Fruit fly (Drosophila melanogaster) whole organism, embryonic: ENCODE data around the gene VhaM9.7-c.

Experiments
- Abd-B ChIP-seq: fragments of 200-800 bp; sonication (Bioruptor generic); optimal IDR thresholded peaks from 2 replicates; lab custom pipeline; 2018; ENCODE audit warnings: missing biosample characterization, mild to moderate bottlenecking, missing genetic modification characterization, moderate library complexity
- Atf-2 ChIP-seq: fragments of 200-800 bp; sonication (Bioruptor generic); optimal IDR thresholded peaks from 2 replicates; lab custom pipeline; 2016; ENCODE audit warnings: missing biosample characterization, missing genetic modification characterization
- Awh ChIP-seq: fragments of 200-800 bp; sonication (Bioruptor generic); IDR thresholded peaks from 2 replicates; pipeline ENCODE4, ENCODE4 v1.3.6; 2022; ENCODE audit warnings: missing biosample characterization, missing genetic modification characterization
- Blimp-1 ChIP-seq: fragments of 200-800 bp; sonication (Bioruptor generic); optimal IDR thresholded peaks from 3 replicates; lab custom pipeline; 2018; ENCODE audit warnings: missing biosample characterization, missing genetic modification characterization, mild to moderate bottlenecking, moderate library complexity, missing genetic modification reagents
- C15 ChIP-seq: fragments of 200-800 bp; sonication (Bioruptor generic); IDR thresholded peaks from 3 replicates; pipeline ENCODE4 v1.3.6; 2022; ENCODE audit warnings: missing biosample characterization, missing genetic modification characterization
- CG10267 ChIP-seq: fragments of 200-800 bp; sonication (Bioruptor generic); optimal IDR thresholded peaks from 2 replicates; lab custom pipeline; 2018; ENCODE audit warnings: missing biosample characterization, mild to moderate bottlenecking, missing genetic modification characterization, moderate library complexity
- CG11696 ChIP-seq: fragments of 200-800 bp; sonication (Bioruptor generic); IDR thresholded peaks from 2 replicates; pipeline ENCODE4 v1.3.6; 2022; ENCODE audit warnings: missing biosample characterization, missing genetic modification characterization
- CG13424 ChIP-seq: fragments of 200-800 bp; sonication (Bioruptor generic); optimal IDR thresholded peaks from 2 replicates; lab custom pipeline; 2019; ENCODE audit warnings: missing biosample characterization, mild to moderate bottlenecking, missing genetic modification characterization, moderate library complexity
- CG14860 ChIP-seq: fragments of 200-800 bp; sonication (Bioruptor generic); IDR thresholded peaks from 3 replicates; pipeline ENCODE4 v1.3.6; 2022; ENCODE audit warnings: missing biosample characterization, missing genetic modification characterization; ENCODE audit not compliant: partially characterized antibody
- CG16813 ChIP-seq: fragments of 200-800 bp; sonication (Bioruptor generic); IDR thresholded peaks from 3 replicates; pipeline ENCODE4 v1.3.6; 2022; ENCODE audit warnings: missing biosample characterization, missing genetic modification characterization; ENCODE audit not compliant: partially characterized antibody
- CG17568 ChIP-seq: fragments of 200-800 bp; sonication (Bioruptor generic); optimal IDR thresholded peaks from 2 replicates; lab custom pipeline; 2018; ENCODE audit warnings: missing biosample characterization, mild to moderate bottlenecking, missing genetic modification characterization, moderate library complexity
- CG2202 ChIP-seq: fragments of 200-800 bp; sonication (Bioruptor generic); optimal IDR thresholded peaks from 2 replicates; lab custom pipeline; 2018; ENCODE audit warnings: missing biosample characterization, mild to moderate bottlenecking, missing genetic modification characterization
- CG30431 ChIP-seq: fragments of 200-800 bp; sonication (Bioruptor generic); optimal IDR thresholded peaks from 2 replicates; lab custom pipeline; 2017; ENCODE audit warnings: missing biosample characterization, missing genetic modification characterization
- CG3065 ChIP-seq: fragments of 200-800 bp; sonication (Bioruptor generic); optimal IDR thresholded peaks from 2 replicates; lab custom pipeline; 2016; ENCODE audit warnings: missing biosample characterization, missing genetic modification characterization
- CG32772 ChIP-seq: fragments of 200-800 bp; sonication (Bioruptor generic); IDR thresholded peaks from 2 replicates; pipeline ENCODE4 v1.3.6; 2022; ENCODE audit warnings: missing biosample characterization, missing genetic modification characterization
- CG33557 ChIP-seq: fragments of 200-800 bp; sonication (Bioruptor generic); optimal IDR thresholded peaks from 2 replicates; lab custom pipeline; 2019; ENCODE audit warnings: missing biosample characterization, mild to moderate bottlenecking, missing genetic modification characterization, moderate library complexity
- CG6654 ChIP-seq: fragments of 200-800 bp; sonication (Bioruptor generic); optimal IDR thresholded peaks from 2 replicates; lab custom pipeline; 2017; ENCODE audit warnings: missing biosample characterization, mild to moderate bottlenecking, missing genetic modification characterization
- CG8765 ChIP-seq: fragments of 200-800 bp; sonication (Bioruptor generic); IDR thresholded peaks from 2 replicates; pipeline ENCODE4 v1.3.6; 2022; ENCODE audit warnings: missing biosample characterization, missing genetic modification characterization
- CG9817 ChIP-seq: fragments of 200-800 bp; sonication (Bioruptor generic); optimal IDR thresholded peaks from 2 replicates; lab custom pipeline; 2018; ENCODE audit warnings: missing biosample characterization, mild to moderate bottlenecking, missing genetic modification characterization, moderate library complexity
- CTCF ChIP-seq: fragments of 200-800 bp; sonication (Bioruptor generic); optimal IDR thresholded peaks from 2 replicates; lab custom pipeline; 2017; ENCODE audit warnings: missing biosample characterization, mild to moderate bottlenecking, missing genetic modification characterization, moderate library complexity
- CoRest ChIP-seq: fragments of 200-800 bp; sonication (Bioruptor generic); optimal IDR thresholded peaks from 3 replicates; lab custom pipeline; 2018; ENCODE audit warnings: missing biosample characterization, mild to moderate bottlenecking, missing genetic modification characterization, moderate library complexity
- CrebB ChIP-seq: fragments of 200-800 bp; sonication (Bioruptor generic); optimal IDR thresholded peaks from 3 replicates; lab custom pipeline; 2018; ENCODE audit warnings: missing biosample characterization, mild to moderate bottlenecking, missing genetic modification characterization
- D ChIP-seq, 2 experiments: fragments of 200-800 bp in 1 of 2; fragments of >200 bp in 1 of 2; sonication (Bioruptor generic) in 1 of 2; optimal IDR thresholded peaks; 2 replicates in 1 of 2; 3 replicates in 1 of 2; lab custom pipeline; 2017; ENCODE audit warnings: mild to moderate bottlenecking in 1 of 2, missing biosample characterization in 1 of 2, missing genetic modification characterization in 1 of 2, missing genetic modification reagents in 1 of 2
- Deaf1 ChIP-seq: fragments of 200-800 bp; optimal IDR thresholded peaks from 3 replicates; lab custom pipeline; 2019; ENCODE audit warnings: missing biosample characterization, mild to moderate bottlenecking, missing genetic modification characterization, moderate library complexity
- Dip2 ChIP-seq: fragments of 200-800 bp; sonication (Bioruptor generic); IDR thresholded peaks from 2 replicates; pipeline ENCODE4 v1.3.6; 2022; ENCODE audit warnings: missing biosample characterization, missing genetic modification characterization
- Dref ChIP-seq: fragments of 200-800 bp; sonication (Bioruptor generic); IDR thresholded peaks from 2 replicates; pipeline ENCODE4 v1.3.6; 2022; ENCODE audit warnings: missing biosample characterization, missing genetic modification characterization
- E2f2 ChIP-seq: fragments of 200-800 bp; sonication (Bioruptor generic); IDR thresholded peaks from 2 replicates; pipeline ENCODE4 v1.3.6; 2022; ENCODE audit warnings: missing biosample characterization, missing genetic modification characterization
- Elba2 ChIP-seq: fragments of 200-800 bp; sonication (Bioruptor generic); optimal IDR thresholded peaks from 3 replicates; lab custom pipeline; 2016; ENCODE audit warnings: missing biosample characterization, missing genetic modification characterization
- Gug ChIP-seq: fragments of 200-800 bp; sonication (Bioruptor generic); IDR thresholded peaks from 4 replicates; pipeline ENCODE4 v1.3.6; 2022; ENCODE audit warnings: missing biosample characterization, missing genetic modification characterization
- Hey ChIP-seq: fragments of 200-800 bp; sonication (Bioruptor generic); optimal IDR thresholded peaks from 3 replicates; lab custom pipeline; 2018; ENCODE audit warnings: missing biosample characterization, mild to moderate bottlenecking, missing genetic modification characterization
- HmgZ ChIP-seq: fragments of 200-800 bp; sonication (Bioruptor generic); optimal IDR thresholded peaks from 2 replicates; lab custom pipeline; 2018; ENCODE audit warnings: missing biosample characterization, mild to moderate bottlenecking, missing genetic modification characterization
- Ptx1 ChIP-seq: fragments of 200-800 bp; sonication (Bioruptor generic); IDR thresholded peaks from 2 replicates; pipeline ENCODE4 v1.3.6; 2022; ENCODE audit warnings: missing biosample characterization, missing genetic modification characterization
- Spps ChIP-seq: fragments of 200-800 bp; sonication (Bioruptor generic); optimal IDR thresholded peaks from 2 replicates; lab custom pipeline; 2018; ENCODE audit warnings: missing biosample characterization, mild to moderate bottlenecking, missing genetic modification characterization
- Xrp1 ChIP-seq: fragments of 200-800 bp; sonication (Bioruptor generic); IDR thresholded peaks from 2 replicates; pipeline ENCODE4 v1.3.6; 2022; ENCODE audit warnings: missing biosample characterization, missing genetic modification characterization
- al ChIP-seq: fragments of 200-800 bp; sonication (Bioruptor generic); IDR thresholded peaks from 2 replicates; pipeline ENCODE4 v1.3.6; 2022; ENCODE audit warnings: missing biosample characterization, missing genetic modification characterization
- chif ChIP-seq, 2 experiments: fragments of 200-800 bp; sonication (Bioruptor generic); optimal IDR thresholded peaks; 3 replicates each; lab custom pipeline; 2016; ENCODE audit warnings: missing biosample characterization in 2 of 2, missing genetic modification characterization in 2 of 2
- chm ChIP-seq: fragments of 200-800 bp; sonication (Bioruptor generic); IDR thresholded peaks from 2 replicates; pipeline ENCODE4 v1.3.6; 2022; ENCODE audit warnings: missing biosample characterization, missing genetic modification characterization
- dati ChIP-seq: fragments of 200-800 bp; sonication (Bioruptor generic); IDR thresholded peaks from 2 replicates; pipeline ENCODE4 v1.3.6; 2022; ENCODE audit warnings: missing biosample characterization, missing genetic modification characterization
- en ChIP-seq: fragments of 200-800 bp; sonication (Bioruptor generic); optimal IDR thresholded peaks from 2 replicates; lab custom pipeline; 2016; ENCODE audit warnings: missing biosample characterization, missing genetic modification characterization
- eve ChIP-seq, 2 experiments: fragments of >200 bp; optimal IDR thresholded peaks; 2 replicates each; lab custom pipeline; 2017; ENCODE audit warnings: missing biosample characterization in 2 of 2, missing genetic modification characterization in 2 of 2
- gce ChIP-seq: fragments of 200-800 bp; sonication (Bioruptor generic); IDR thresholded peaks from 3 replicates; pipeline ENCODE4 v1.3.6; 2022; ENCODE audit warnings: missing biosample characterization, missing genetic modification characterization
- gem ChIP-seq: fragments of 200-800 bp; sonication (Bioruptor generic); optimal IDR thresholded peaks from 2 replicates; lab custom pipeline; 2019; ENCODE audit warnings: missing biosample characterization, mild to moderate bottlenecking, missing genetic modification characterization, moderate library complexity
- hbn ChIP-seq: fragments of 200-800 bp; sonication (Bioruptor generic); IDR thresholded peaks from 2 replicates; pipeline ENCODE4 v1.3.6; 2022; ENCODE audit warnings: missing biosample characterization, missing genetic modification characterization; ENCODE audit not compliant: partially characterized antibody
- kay ChIP-seq: fragments of 200-800 bp; sonication (Bioruptor generic); optimal IDR thresholded peaks from 2 replicates; lab custom pipeline; 2016; ENCODE audit warnings: missing biosample characterization, missing genetic modification characterization
- knrl ChIP-seq: fragments of 200-800 bp; sonication (Bioruptor generic); IDR thresholded peaks from 3 replicates; pipeline ENCODE4 v1.3.6; 2022; ENCODE audit warnings: missing biosample characterization, missing genetic modification characterization; ENCODE audit not compliant: partially characterized antibody
- phol ChIP-seq: fragments of 200-800 bp; sonication (Bioruptor generic); optimal IDR thresholded peaks from 3 replicates; lab custom pipeline; 2018; ENCODE audit warnings: missing biosample characterization, mild to moderate bottlenecking, missing genetic modification characterization, moderate library complexity
- row ChIP-seq: fragments of 200-800 bp; sonication (Bioruptor generic); IDR thresholded peaks from 3 replicates; pipeline ENCODE4 v1.3.6; 2022; ENCODE audit warnings: missing biosample characterization, missing genetic modification characterization
- sens ChIP-seq: fragments of 200-800 bp; sonication (Bioruptor generic); peaks from one replicate; lab custom pipeline; 2016; ENCODE audit warnings: missing biosample characterization, missing genetic modification characterization
- sima ChIP-seq: fragments of 200-800 bp; sonication (Bioruptor generic); optimal IDR thresholded peaks from 2 replicates; lab custom pipeline; 2016; ENCODE audit warnings: missing biosample characterization, missing genetic modification characterization
- sqz ChIP-seq: fragments of 200-800 bp; sonication (Bioruptor generic); optimal IDR thresholded peaks from 3 replicates; lab custom pipeline; 2018; ENCODE audit warnings: missing biosample characterization, mild to moderate bottlenecking, missing genetic modification characterization
- zen ChIP-seq: fragments of 200-800 bp; sonication (Bioruptor generic); optimal IDR thresholded peaks from 3 replicates; lab custom pipeline; 2018; ENCODE audit warnings: missing biosample characterization, mild to moderate bottlenecking, missing genetic modification characterization, moderate library complexity
- zfh1 ChIP-seq: fragments of 200-800 bp; sonication (Bioruptor generic); IDR thresholded peaks from 3 replicates; pipeline ENCODE4 v1.3.6; 2022; ENCODE audit warnings: missing biosample characterization, missing genetic modification characterization

The VhaM9.7-c gene

DNA sequence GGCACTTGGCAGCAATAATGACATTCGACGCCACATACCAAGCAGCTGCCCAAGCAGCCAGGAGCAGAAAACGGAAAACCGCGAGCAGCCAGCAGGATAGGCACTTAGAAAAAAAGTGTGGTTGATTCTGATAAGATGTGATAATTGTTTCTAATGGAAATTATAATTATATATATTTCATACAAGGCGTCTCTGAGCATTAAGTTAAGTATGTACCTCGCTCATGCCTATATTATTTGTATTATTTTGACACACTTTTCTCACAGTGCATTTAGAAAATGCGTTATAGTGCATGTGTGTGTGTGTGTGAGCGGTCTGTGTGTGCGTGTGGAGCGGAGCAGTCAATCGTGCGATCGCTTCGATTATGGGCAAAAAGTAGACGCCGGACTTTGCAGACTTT is 28.3 kb downstream of the VhaM9.7-c start (continued):
- no peak for TF ChIP-seq CG16813 (GFP tag; lab: Robert Waterston, UW)
- TF ChIP-seq CG33557 (GFP tag; lab: Kevin White, UChicago), result peak; percentile 22
- no peak for TF ChIP-seq E2f2 (GFP tag; lab: Robert Waterston, UW)
- TF ChIP-seq chm, result peak; percentile 47; the same call in 1 of the 2 replicates
- TF ChIP-seq Ptx1 (GFP tag; lab: Robert Waterston, UW), result no peak
- no peak for TF ChIP-seq Awh (GFP tag; lab: Robert Waterston, UW)
- peak; percentile 2 for TF ChIP-seq sens (GFP tag; lab: Kevin White, UChicago)
- TF ChIP-seq dati (GFP tag; lab: Robert Waterston, UW), result no peak
- TF ChIP-seq phol, result peak; percentile 44
- TF ChIP-seq Spps (tag; lab: Kevin White, UChicago), result no peak
- TF ChIP-seq CG8765, result peak; percentile 66; the same call in 1 of the 2 replicates
- TF ChIP-seq CG14860 (GFP tag; lab: Robert Waterston, UW), result no peak
- peak; percentile 70 for TF ChIP-seq zfh1 (GFP tag; lab: Robert Waterston, UW)
- TF ChIP-seq Xrp1 (GFP tag; lab: Robert Waterston, UW), result peak; percentile 76
- TF ChIP-seq CG17568 (GFP tag; lab: Kevin White, UChicago), result no peak
- no peak for TF ChIP-seq Deaf1 (tag; lab: Kevin White, UChicago)
- no peak for TF ChIP-seq Hey
- peak; percentile 15 for TF ChIP-seq Blimp-1
- TF ChIP-seq knrl (GFP tag; lab: Robert Waterston, UW), result no peak
- peak; percentile 28 for TF ChIP-seq CG10267 (tag; lab: Kevin White, UChicago)
- TF ChIP-seq Dref (GFP tag; lab: Robert Waterston, UW), result no peak
- TF ChIP-seq zen, result peak; percentile 90
- no peak for TF ChIP-seq al (GFP tag; lab: Robert Waterston, UW)
- TF ChIP-seq CG9817, result no peak
- no peak for TF ChIP-seq CG3065 (GFP tag; lab: Kevin White, UChicago)
- no peak for TF ChIP-seq Atf-2 (GFP tag; lab: Kevin White, UChicago)
- peak; percentile 42 for TF ChIP-seq Elba2 (GFP tag; lab: Kevin White, UChicago)
- no peak for TF ChIP-seq CG11696 (GFP tag; lab: Robert Waterston, UW)
- no peak for TF ChIP-seq CG13424 (tag; lab: Kevin White, UChicago)
- TF ChIP-seq CG32772 (GFP tag; lab: Robert Waterston, UW), result 0 out of 2 replicates have a peak, but pooled peaks have one; percentile 22
- TF ChIP-seq CrebB (tag; lab: Kevin White, UChicago), result no peak
- no peak for TF ChIP-seq en (GFP tag; lab: Kevin White, UChicago)
- TF ChIP-seq Gug (GFP tag; lab: Robert Waterston, UW), result no peak
- TF ChIP-seq Dip2 (GFP tag; lab: Robert Waterston, UW), result no peak
- no peak for TF ChIP-seq gem (tag; lab: Kevin White, UChicago)
- TF ChIP-seq sqz, result no peak
- no peak for TF ChIP-seq kay (GFP tag; lab: Kevin White, UChicago)
- no peak for TF ChIP-seq CG6654
- TF ChIP-seq CG2202 (tag; lab: Kevin White, UChicago), result peak; percentile 12
- TF ChIP-seq row (GFP tag; lab: Robert Waterston, UW), result peak; percentile 45; the same call in 2 of the 3 replicates
- TF ChIP-seq CTCF, result no peak
- no peak for TF ChIP-seq hbn
- peak; percentile 44 for TF ChIP-seq CG30431
- no peak for TF ChIP-seq sima (GFP tag; lab: Kevin White, UChicago)
- 0 out of 3 replicates have a peak, but pooled peaks have one; percentile 30 for TF ChIP-seq gce (GFP tag; lab: Robert Waterston, UW)
- peak in 1 of 2 experiments; percentile 23 for TF ChIP-seq chif (GFP tag; optimal IDR thresholded peaks at IDR 0.05; lab: Kevin White, UChicago)
- peak in 1 of 2 experiments; percentile 17 for TF ChIP-seq eve (GFP tag; optimal IDR thresholded peaks at IDR 0.05; lab: Kevin White, UChicago)
- peak; percentile 15 for TF ChIP-seq Abd-B (GFP tag; lab: Kevin White, UChicago)
- TF ChIP-seq C15 (GFP tag; lab: Robert Waterston, UW), result no peak
- no peak for TF ChIP-seq D (optimal IDR thresholded peaks at IDR 0.05; lab: Kevin White, UChicago)
- TF ChIP-seq D (GFP tag; optimal IDR thresholded peaks at IDR 0.05; lab: Kevin White, UChicago), result no peak
- TF ChIP-seq HmgZ, result no peak
- no peak for TF ChIP-seq CoRest (tag; lab: Kevin White, UChicago)
